Worm (Caenorhabditis elegans) whole organism, L2 larva: ENCODE results near the gene srlf-1.

Source experiments
- aly-2 ChIP-seq: fragments of 150-350 bp; optimal IDR thresholded peaks from 2 replicates; lab custom pipeline; 2014; ENCODE audit warnings: missing biosample characterization, missing genetic modification characterization
- blmp-1 ChIP-seq: sonication (generic microtip); optimal IDR thresholded peaks from 2 replicates; lab custom pipeline; 2017; ENCODE audit warnings: missing genetic modification characterization, mild to moderate bottlenecking, missing compliant biosample characterization, antibody characterized with exemption, moderate library complexity; ENCODE audit not compliant: insufficient read depth
- crh-2 ChIP-seq: sonication (generic microtip); optimal IDR thresholded peaks from 2 replicates; lab custom pipeline; 2017; ENCODE audit warnings: missing biosample characterization, missing genetic modification characterization
- lin-11 ChIP-seq: fragments of 150-350 bp; sonication (generic microtip); optimal IDR thresholded peaks from 2 replicates; lab custom pipeline; 2014; ENCODE audit warnings: missing biosample characterization, missing genetic modification characterization, inconsistent platforms, mixed read lengths
- nhr-10 ChIP-seq: sonication (generic microtip); optimal IDR thresholded peaks from 2 replicates; lab custom pipeline; 2017; ENCODE audit warnings: missing biosample characterization, missing genetic modification characterization
- nhr-129 ChIP-seq: fragments of 150-350 bp; optimal IDR thresholded peaks from 2 replicates; lab custom pipeline; 2014; ENCODE audit warnings: missing biosample characterization, missing genetic modification characterization
- nhr-21 ChIP-seq: fragments of 150-350 bp; optimal IDR thresholded peaks from 2 replicates; lab custom pipeline; 2014; ENCODE audit warnings: missing biosample characterization, missing genetic modification characterization
- nhr-6 ChIP-seq: fragments of 150-350 bp; optimal IDR thresholded peaks from 2 replicates; lab custom pipeline; 2014; ENCODE audit warnings: missing biosample characterization, missing genetic modification characterization
- unc-39 ChIP-seq: fragments of 150-350 bp; optimal IDR thresholded peaks from 2 replicates; lab custom pipeline; 2014; ENCODE audit warnings: missing biosample characterization, missing genetic modification characterization

DNA sequence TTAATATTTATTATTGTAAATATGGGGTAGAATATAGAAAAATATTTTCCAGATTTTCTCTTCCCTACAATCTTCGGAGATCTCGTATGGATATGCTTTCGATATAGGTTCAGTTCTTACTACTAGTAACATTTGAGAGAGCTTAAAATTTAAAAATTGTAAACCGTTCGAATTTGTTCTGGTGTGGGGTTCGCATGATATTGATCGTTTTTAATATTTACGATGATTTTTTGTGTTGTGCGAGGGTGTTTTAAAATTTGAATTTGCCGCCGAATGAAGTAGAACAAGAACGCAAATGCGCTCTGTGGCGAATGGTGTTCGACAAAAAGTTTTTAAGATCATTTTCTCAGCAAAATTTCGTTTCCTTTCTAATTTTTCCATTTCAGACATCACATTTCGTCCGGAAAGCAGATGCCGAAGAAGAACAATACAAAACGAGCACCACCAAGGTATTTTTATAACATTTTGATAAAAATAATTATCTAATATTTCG is 6.9 kb upstream of the srlf-1 start, which contains the start of gene skr-17:
- no peak for TF ChIP-seq lin-11 (tag; lab: Kevin White, UChicago)
- TF ChIP-seq nhr-129 (tag; lab: Kevin White, UChicago), result no peak
- TF ChIP-seq unc-39 (tag; lab: Kevin White, UChicago), result no peak
- TF ChIP-seq nhr-10 (tag; lab: Kevin White, UChicago), result no peak
- TF ChIP-seq blmp-1 (tag; lab: Kevin White, UChicago), result no peak
- TF ChIP-seq nhr-6, result no peak
- TF ChIP-seq nhr-21, result no peak
- TF ChIP-seq aly-2 (tag; lab: Kevin White, UChicago), result no peak
- no peak for TF ChIP-seq crh-2 (tag; lab: Kevin White, UChicago)
